Worm (Caenorhabditis elegans): Measurements from ENCODE around the gene F16G10.8.
A peak's percentile ranks its signal among the peaks of the same experiment; 100 is the strongest.

The F16G10.8 gene

DNA sequence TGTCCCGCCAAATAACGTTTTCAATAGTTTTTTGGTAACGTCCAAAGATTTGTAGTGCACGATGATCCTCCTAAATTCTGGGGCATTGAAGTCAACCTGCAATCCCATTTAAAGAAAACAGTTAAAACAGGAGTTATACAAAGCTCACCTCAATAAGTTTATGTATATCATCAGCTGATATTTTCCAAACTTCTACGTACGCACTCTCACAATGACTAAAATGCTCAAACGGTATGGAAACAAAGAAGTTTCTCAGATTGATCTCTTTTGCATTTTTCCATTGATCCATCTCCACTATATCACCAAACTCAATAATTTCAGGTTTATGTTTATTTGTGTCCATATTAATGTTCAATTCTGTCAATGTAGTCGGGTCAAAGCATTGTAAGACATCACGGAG is 28.3 kb upstream of the F16G10.8 start:
- TF ChIP-seq sma-9 (GFP tag; optimal IDR thresholded peaks at IDR 0.05): no peak
- no peak for TF ChIP-seq sma-9 (tag; optimal IDR thresholded peaks at IDR 0.05)
- no peak for TF ChIP-seq fos-1 (tag; optimal IDR thresholded peaks at IDR 0.05)
- no peak for TF ChIP-seq elt-1 (tag; optimal IDR thresholded peaks at IDR 0.05)
- no peak for TF ChIP-seq nhr-21 (tag; optimal IDR thresholded peaks at IDR 0.05)
- TF ChIP-seq ztf-1 (GFP tag; conservative IDR thresholded peaks at IDR 0.05): no peak
- TF ChIP-seq nhr-237 (tag; optimal IDR thresholded peaks at IDR 0.05): no peak
- TF ChIP-seq peb-1 (tag; optimal IDR thresholded peaks at IDR 0.05): no peak
- no peak for TF ChIP-seq ama-1 (optimal IDR thresholded peaks at IDR 0.05)
- TF ChIP-seq nhr-77 (tag; optimal IDR thresholded peaks at IDR 0.05): no peak
- TF ChIP-seq unc-55 (GFP tag; optimal IDR thresholded peaks at IDR 0.05): no peak
- no peak for TF ChIP-seq ztf-11 (tag; optimal IDR thresholded peaks at IDR 0.05)
- no peak for TF ChIP-seq egl-27 (tag; optimal IDR thresholded peaks at IDR 0.05)
- no peak for TF ChIP-seq sem-4 (tag; optimal IDR thresholded peaks at IDR 0.05)
- no peak for TF ChIP-seq R02D3.7 (tag; optimal IDR thresholded peaks at IDR 0.05)
- no peak for TF ChIP-seq aly-2 (tag; optimal IDR thresholded peaks at IDR 0.05)

DNA sequence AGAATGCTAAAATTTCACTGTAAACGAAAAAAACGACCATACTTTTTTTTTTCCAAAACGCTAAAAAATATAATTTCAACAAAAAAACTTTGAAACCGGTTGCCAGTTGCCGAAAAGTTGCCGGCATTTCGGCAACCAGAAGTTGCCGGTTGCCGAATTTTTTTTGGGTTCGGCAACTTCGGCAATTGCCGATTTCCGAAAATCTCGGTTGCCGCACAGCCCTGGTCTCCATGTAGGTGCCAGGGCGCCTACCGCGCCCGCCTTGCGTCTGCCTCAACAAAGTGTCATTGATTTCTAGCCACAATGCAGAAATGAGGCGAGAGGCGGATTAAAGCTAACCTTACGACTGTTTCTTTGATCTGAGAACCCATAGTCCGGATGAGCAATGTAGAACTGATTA is 27.9 kb upstream of the F16G10.8 start:
- TF ChIP-seq Y55F3AM.14 (GFP tag; optimal IDR thresholded peaks at IDR 0.05): no peak
- TF ChIP-seq snpc-4 (tag; optimal IDR thresholded peaks at IDR 0.05): no peak
- TF ChIP-seq nhr-129 (tag; optimal IDR thresholded peaks at IDR 0.05): no peak

DNA sequence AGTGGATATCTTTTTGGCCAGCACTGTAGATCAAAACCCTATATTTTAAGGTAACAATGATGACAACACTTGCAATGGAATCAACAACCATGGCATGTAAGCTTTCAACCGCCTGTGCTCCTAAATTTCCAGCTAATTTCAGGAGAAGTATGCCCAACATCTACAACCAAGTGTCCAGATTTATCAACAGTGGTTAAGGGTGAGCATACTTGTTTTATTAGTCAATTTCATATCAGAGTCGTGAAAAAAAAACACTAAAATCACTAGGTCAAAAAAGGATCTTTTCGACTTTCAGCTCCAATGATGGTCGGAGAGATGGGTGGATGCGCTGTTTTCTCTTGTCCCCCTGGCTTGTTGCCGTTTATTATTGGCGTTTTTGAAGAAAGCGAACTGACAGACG is 20.8 kb upstream of the F16G10.8 start, which contains the start of gene F16G10.1:
Gene F16G10.1 (plus strand): TSS at position 301 of the 400 bp plus-strand sequence.
- TF ChIP-seq sma-9 (GFP tag; optimal IDR thresholded peaks at IDR 0.05): no peak
- TF ChIP-seq sma-9 (tag; optimal IDR thresholded peaks at IDR 0.05): no peak
- no peak for TF ChIP-seq lsy-2 (tag; optimal IDR thresholded peaks at IDR 0.05)
- no peak for TF ChIP-seq alr-1 (tag; optimal IDR thresholded peaks at IDR 0.05)
- TF ChIP-seq ztf-4 (tag; optimal IDR thresholded peaks at IDR 0.05): no peak
- TF ChIP-seq egl-27 (tag; optimal IDR thresholded peaks at IDR 0.05): no peak

DNA sequence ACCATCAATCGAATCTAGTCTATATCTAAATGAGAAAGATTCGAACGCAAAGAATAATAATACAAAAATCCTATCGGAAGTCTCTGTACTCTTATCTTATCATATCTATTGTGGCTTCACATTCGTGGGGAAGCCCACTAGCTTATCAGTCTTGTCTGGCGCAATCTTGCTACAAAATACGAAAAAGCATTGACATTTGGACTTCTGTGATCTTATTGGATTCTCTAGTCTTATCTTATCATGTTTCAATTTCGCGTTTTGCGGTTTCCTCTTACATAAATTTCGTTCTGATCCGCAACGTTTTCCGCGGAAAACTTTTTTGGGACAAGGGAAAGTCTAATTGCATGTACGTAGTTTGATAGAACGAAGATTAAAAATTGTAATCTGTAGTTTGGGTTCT is 16.6 kb upstream of the F16G10.8 start:
- TF ChIP-seq R02D3.7 (tag; optimal IDR thresholded peaks at IDR 0.05) (no peak), nhr-21 (tag; optimal IDR thresholded peaks at IDR 0.05) (peak; percentile 77)

DNA sequence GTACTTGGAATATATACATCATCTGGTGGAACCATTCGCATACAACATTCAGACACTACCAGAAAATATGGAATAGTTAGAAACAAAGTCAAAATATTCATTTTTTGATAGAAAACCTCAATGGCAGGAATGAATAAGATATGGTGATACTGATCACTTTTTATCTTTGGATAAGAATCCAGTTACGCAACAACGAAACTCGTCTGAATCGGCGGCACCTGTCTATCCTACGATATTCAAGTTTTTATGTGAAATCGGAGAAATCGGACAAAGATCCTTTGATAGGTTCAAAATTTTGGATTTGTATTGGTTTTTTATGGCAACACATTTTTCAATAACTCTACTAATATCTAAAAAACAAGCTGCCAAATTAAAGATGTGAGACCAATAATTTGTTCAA is 15.7 kb upstream of the F16G10.8 start, which contains the start of gene F16G10.14:
Gene F16G10.14 (minus strand): TSS at position 101 of the 400 bp plus-strand sequence.
- TF ChIP-seq nhr-129 (tag; optimal IDR thresholded peaks at IDR 0.05) (no peak), mab-5 (tag; optimal IDR thresholded peaks at IDR 0.05) (no peak)

DNA sequence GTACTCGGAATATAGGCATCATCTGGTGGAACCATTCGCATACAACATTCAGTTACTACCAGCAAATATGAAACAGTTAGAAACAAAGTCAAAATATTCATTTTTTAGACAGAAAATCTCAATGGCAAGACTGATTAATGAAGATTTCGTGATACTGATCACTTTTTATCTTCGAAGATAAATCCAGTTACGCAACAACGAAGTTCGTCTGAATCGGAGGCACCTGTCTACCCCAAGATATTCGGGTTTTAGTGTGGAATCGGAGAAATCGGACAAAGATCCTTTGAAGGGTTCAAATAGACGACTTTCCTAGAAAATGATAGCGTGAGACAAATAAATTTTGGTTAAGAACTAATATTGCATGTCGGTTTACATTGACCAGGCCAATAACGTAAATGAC is 12.6 kb upstream of the F16G10.8 start, which contains the start of gene F16G10.13:
Gene F16G10.13 (minus strand): TSS at position 101 of the 400 bp plus-strand sequence.
- no peak for TF ChIP-seq snpc-4 (tag; optimal IDR thresholded peaks at IDR 0.05)
- no peak for TF ChIP-seq unc-62 (GFP tag; optimal IDR thresholded peaks at IDR 0.05)
- TF ChIP-seq unc-55 (GFP tag; optimal IDR thresholded peaks at IDR 0.05): no peak
- no peak for TF ChIP-seq nhr-23 (tag; optimal IDR thresholded peaks at IDR 0.05)
- TF ChIP-seq lsy-2 (tag; optimal IDR thresholded peaks at IDR 0.05): no peak
- TF ChIP-seq sem-4 (tag; optimal IDR thresholded peaks at IDR 0.05): no peak
- no peak for TF ChIP-seq ztf-1 (GFP tag; conservative IDR thresholded peaks at IDR 0.05)

DNA sequence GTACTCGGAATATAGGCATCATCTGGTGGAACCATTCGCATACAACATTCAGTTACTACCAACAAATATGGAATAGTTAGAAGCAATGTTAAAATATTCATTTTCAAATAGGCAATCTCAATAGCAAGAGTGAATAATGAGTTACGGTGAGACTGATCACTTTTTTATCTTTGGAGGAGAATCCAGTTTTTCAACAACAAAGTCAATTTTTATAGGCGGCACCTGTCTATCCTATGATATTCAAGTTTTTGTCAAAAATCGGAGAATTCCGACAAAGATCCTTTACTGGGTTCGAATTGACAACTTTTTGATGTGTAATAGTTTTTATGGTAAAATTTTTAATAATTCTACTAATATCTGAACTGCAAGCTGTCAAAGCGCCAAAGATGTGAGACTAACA is 10.6 kb upstream of the F16G10.8 start, which contains the start of gene F16G10.11:
Gene F16G10.11 (minus strand): TSS at position 101 of the 400 bp plus-strand sequence.
- TF ChIP-seq skn-1 (tag; optimal IDR thresholded peaks at IDR 0.05) (no peak), sem-4 (tag; optimal IDR thresholded peaks at IDR 0.05) (no peak), snpc-4 (tag; optimal IDR thresholded peaks at IDR 0.05) (no peak), ZK546.5 (tag; optimal IDR thresholded peaks at IDR 0.05) (no peak), lin-39 (tag; optimal IDR thresholded peaks at IDR 0.05) (no peak), mab-5 (tag; optimal IDR thresholded peaks at IDR 0.05) (no peak), lsy-2 (tag; optimal IDR thresholded peaks at IDR 0.05) (no peak), ztf-11 (tag; optimal IDR thresholded peaks at IDR 0.05) (no peak)

DNA sequence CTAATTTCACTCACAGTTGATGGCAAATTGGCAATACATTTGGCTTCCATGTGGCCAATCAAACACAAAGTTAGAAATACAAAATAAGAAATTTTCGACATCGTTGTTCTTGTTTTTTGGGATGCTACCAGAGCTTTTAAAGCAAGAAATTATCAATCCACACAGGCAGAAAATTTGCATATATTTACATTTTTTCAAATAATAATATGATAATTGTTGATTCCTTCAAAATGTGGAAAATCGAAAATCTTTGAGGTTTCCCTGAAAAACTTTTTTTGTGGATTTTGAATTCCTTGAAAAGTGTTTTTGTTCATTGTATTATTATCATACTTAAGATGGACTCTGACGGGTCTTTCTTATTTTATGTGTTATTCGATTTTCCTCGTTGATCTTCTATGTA is 7.7 kb upstream of the F16G10.8 start, which contains the start of gene F16G10.10:
Gene F16G10.10 (minus strand): TSS at position 101 of the 400 bp plus-strand sequence.
- TF ChIP-seq crh-2 (tag; optimal IDR thresholded peaks at IDR 0.05) (no peak), blmp-1 (tag; optimal IDR thresholded peaks at IDR 0.05; ENCODE audit: insufficient read depth) (no peak), ZK546.5 (tag; optimal IDR thresholded peaks at IDR 0.05) (no peak), nhr-11 (tag; optimal IDR thresholded peaks at IDR 0.05) (no peak), dmd-4 (tag; optimal IDR thresholded peaks at IDR 0.05) (no peak), Y55F3AM.14 (GFP tag; optimal IDR thresholded peaks at IDR 0.05) (no peak), mdl-1 (tag; optimal IDR thresholded peaks at IDR 0.05) (no peak), mab-5 (tag; optimal IDR thresholded peaks at IDR 0.05) (no peak), lsy-2 (tag; optimal IDR thresholded peaks at IDR 0.05) (no peak), snpc-4 (tag; optimal IDR thresholded peaks at IDR 0.05) (no peak), gmeb-1 (tag; optimal IDR thresholded peaks at IDR 0.05) (no peak), zag-1 (tag; optimal IDR thresholded peaks at IDR 0.05) (no peak), nhr-25 (tag; optimal IDR thresholded peaks at IDR 0.05) (no peak), elt-3 (tag; optimal IDR thresholded peaks at IDR 0.05) (no peak), unc-62 (GFP tag; optimal IDR thresholded peaks at IDR 0.05) (no peak), ztf-1 (GFP tag; conservative IDR thresholded peaks at IDR 0.05) (no peak), aly-2 (tag; optimal IDR thresholded peaks at IDR 0.05) (no peak), peb-1 (tag; optimal IDR thresholded peaks at IDR 0.05) (no peak), skn-1 (tag; optimal IDR thresholded peaks at IDR 0.05) (no peak), sma-3 (GFP tag; optimal IDR thresholded peaks at IDR 0.05) (no peak)
